Worm (Caenorhabditis elegans): ENCODE data around the gene C16D9.8.

ce11 chrV:8219550-8219949 is 43.8 kb downstream of the C16D9.8 start:
- TF ChIP-seq nhr-11 (tag; optimal IDR thresholded peaks at IDR 0.05) (no peak), sdc-2 (tag; optimal IDR thresholded peaks at IDR 0.05) (no peak), fkh-10 (GFP tag; optimal IDR thresholded peaks at IDR 0.05) (no peak), ahr-1 (tag; optimal IDR thresholded peaks at IDR 0.05) (no peak), ceh-9 (tag; optimal IDR thresholded peaks at IDR 0.05) (no peak), nhr-232 (tag; optimal IDR thresholded peaks at IDR 0.05) (no peak), K09A11.1 (tag; optimal IDR thresholded peaks at IDR 0.05; ENCODE audit: insufficient read depth) (no peak), unc-42 (tag; optimal IDR thresholded peaks at IDR 0.05) (no peak), C38D4.7 (GFP tag; optimal IDR thresholded peaks at IDR 0.05) (no peak), pqm-1 (tag; optimal IDR thresholded peaks at IDR 0.05) (no peak), ztf-16 (tag; optimal IDR thresholded peaks at IDR 0.05) (no peak), unc-55 (GFP tag; optimal IDR thresholded peaks at IDR 0.05) (no peak)

Measured in whole organism, late embryonic.